Fruit fly (Drosophila melanogaster) whole organism, adult: ENCODE results near the gene CG43092.

ENCODE experiments used
- CG11617 ChIP-seq: fragments of 200-800 bp; sonication (Bioruptor generic); optimal IDR thresholded peaks from 2 replicates; lab custom pipeline; 2017; ENCODE audit warnings: mild to moderate bottlenecking, missing biosample characterization, missing genetic modification reagents, missing genetic modification characterization
- CG12768 ChIP-seq: fragments of 200-800 bp; sonication (Bioruptor generic); optimal IDR thresholded peaks from 2 replicates; lab custom pipeline; 2017; ENCODE audit warnings: missing biosample characterization, missing genetic modification characterization, mild to moderate bottlenecking, moderate library complexity, missing genetic modification reagents
- CG14711 ChIP-seq: fragments of 200-800 bp; sonication (Bioruptor generic); optimal IDR thresholded peaks from 2 replicates; lab custom pipeline; 2018; ENCODE audit warnings: missing biosample characterization, mild to moderate bottlenecking, missing genetic modification characterization, moderate library complexity
- CG1620 ChIP-seq: fragments of 200-800 bp; sonication (Bioruptor generic); optimal IDR thresholded peaks from 2 replicates; lab custom pipeline; 2016; ENCODE audit warnings: missing biosample characterization, missing genetic modification characterization
- CG33017 ChIP-seq: fragments of 200-800 bp; sonication (Bioruptor generic); optimal IDR thresholded peaks from 2 replicates; lab custom pipeline; 2018; ENCODE audit warnings: missing biosample characterization, mild to moderate bottlenecking, missing genetic modification characterization, moderate library complexity
- CG5204 ChIP-seq: fragments of 200-800 bp; sonication (Bioruptor generic); optimal IDR thresholded peaks from 2 replicates; lab custom pipeline; 2016; ENCODE audit warnings: missing biosample characterization, missing genetic modification characterization
- CG7045 ChIP-seq: fragments of 200-800 bp; sonication (Bioruptor generic); optimal IDR thresholded peaks from 2 replicates; lab custom pipeline; 2017; ENCODE audit warnings: missing biosample characterization, mild to moderate bottlenecking, missing genetic modification characterization
- CG7101 ChIP-seq: fragments of 200-800 bp; sonication (Bioruptor generic); optimal IDR thresholded peaks from 2 replicates; lab custom pipeline; 2018; ENCODE audit warnings: missing biosample characterization, mild to moderate bottlenecking, missing genetic modification characterization, moderate library complexity
- Clk ChIP-seq: fragments of 200-800 bp; sonication (Bioruptor generic); optimal IDR thresholded peaks from 2 replicates; lab custom pipeline; 2017; ENCODE audit warnings: missing biosample characterization, missing genetic modification characterization
- Crg-1 ChIP-seq: fragments of 200-800 bp; sonication (Bioruptor generic); optimal IDR thresholded peaks from 2 replicates; lab custom pipeline; 2016; ENCODE audit warnings: missing biosample characterization, missing genetic modification characterization
- Hr96 ChIP-seq: fragments of 200-800 bp; sonication (Bioruptor generic); optimal IDR thresholded peaks from 2 replicates; lab custom pipeline; 2016; ENCODE audit warnings: missing biosample characterization, missing genetic modification characterization
- Mnt ChIP-seq: fragments of 200-800 bp; sonication (Bioruptor generic); optimal IDR thresholded peaks from 2 replicates; lab custom pipeline; 2016; ENCODE audit warnings: missing biosample characterization, mild to moderate bottlenecking, missing genetic modification characterization
- bab1 ChIP-seq: fragments of 200-800 bp; sonication (Bioruptor generic); optimal IDR thresholded peaks from 3 replicates; lab custom pipeline; 2019; ENCODE audit warnings: missing biosample characterization, mild to moderate bottlenecking, missing genetic modification characterization, moderate library complexity
- cic ChIP-seq: fragments of 200-800 bp; sonication (Bioruptor generic); optimal IDR thresholded peaks from 2 replicates; lab custom pipeline; 2017; ENCODE audit warnings: missing biosample characterization, mild to moderate bottlenecking, missing genetic modification characterization, moderate library complexity
- cnc ChIP-seq, 2 experiments: fragments of >200 bp; optimal IDR thresholded peaks; 2 replicates each; lab custom pipeline; 2017
- kay ChIP-seq: fragments of 200-800 bp; sonication (Bioruptor generic); peaks from one replicate; lab custom pipeline; 2016; ENCODE audit warnings: missing biosample characterization, missing genetic modification characterization, borderline replicate concordance
- ovo ChIP-seq: fragments of 200-800 bp; sonication (Bioruptor generic); optimal IDR thresholded peaks from 2 replicates; lab custom pipeline; 2016; ENCODE audit warnings: missing biosample characterization, missing genetic modification characterization
- pad ChIP-seq: fragments of 200-800 bp; sonication (Bioruptor generic); optimal IDR thresholded peaks from 3 replicates; lab custom pipeline; 2017; ENCODE audit warnings: missing biosample characterization, missing genetic modification characterization, mild to moderate bottlenecking, moderate library complexity, missing genetic modification reagents
- tj ChIP-seq: fragments of 200-800 bp; sonication (Bioruptor generic); optimal IDR thresholded peaks from 3 replicates; lab custom pipeline; 2017; ENCODE audit warnings: missing biosample characterization, mild to moderate bottlenecking, missing genetic modification characterization, moderate library complexity
- toe ChIP-seq: fragments of 200-800 bp; sonication (Bioruptor generic); optimal IDR thresholded peaks from 2 replicates; lab custom pipeline; 2016; ENCODE audit warnings: missing biosample characterization, missing genetic modification characterization

The CG43092 gene

DNA sequence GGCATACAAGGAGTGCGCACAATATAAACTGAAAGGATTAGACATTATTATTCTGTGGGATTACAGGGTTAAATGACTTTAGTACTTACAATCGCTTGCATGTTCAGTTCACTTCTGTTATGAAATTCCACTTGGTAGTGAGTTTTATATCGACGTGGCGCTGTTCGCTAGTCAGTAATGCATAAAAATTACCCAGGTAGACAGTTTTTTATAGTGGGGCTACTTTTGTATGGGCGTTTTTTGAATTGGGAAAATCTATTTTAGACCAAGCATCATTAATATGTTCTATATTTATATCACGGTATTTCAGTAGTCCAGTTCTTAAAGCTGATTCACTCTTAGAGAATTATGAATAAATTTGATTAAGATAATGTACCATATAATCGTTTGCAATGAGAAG is 2.2 kb upstream of the CG43092 start, which contains the start of gene CG43095:
CG43095 (minus strand) TSS at position 101 of the 400 bp plus-strand sequence.
- TF ChIP-seq cnc (optimal IDR thresholded peaks at IDR 0.05; lab: Kevin White, UChicago) (no peak), CG7101 (tag; lab: Kevin White, UChicago) (no peak), Clk (GFP tag; lab: Kevin White, UChicago) (no peak)

dm6 chr3R:22770887-22771286 is 1.4 kb upstream of the CG43092 start, which contains the start of gene CG43094:
TSS of gene CG43094 (minus strand) at chr3R:22770987.
- TF ChIP-seq kay, result no peak
- no peak for TF ChIP-seq CG33017 (tag; lab: Kevin White, UChicago)
- no peak for TF ChIP-seq Crg-1 (GFP tag; lab: Kevin White, UChicago)
- no peak for TF ChIP-seq pad (GFP tag; lab: Kevin White, UChicago)
- TF ChIP-seq Hr96 (GFP tag; lab: Kevin White, UChicago), result no peak
- TF ChIP-seq CG12768 (GFP tag; lab: Kevin White, UChicago), result no peak
- no peak for TF ChIP-seq tj (GFP tag; lab: Kevin White, UChicago)
- no peak for TF ChIP-seq CG11617 (GFP tag; lab: Kevin White, UChicago)

DNA sequence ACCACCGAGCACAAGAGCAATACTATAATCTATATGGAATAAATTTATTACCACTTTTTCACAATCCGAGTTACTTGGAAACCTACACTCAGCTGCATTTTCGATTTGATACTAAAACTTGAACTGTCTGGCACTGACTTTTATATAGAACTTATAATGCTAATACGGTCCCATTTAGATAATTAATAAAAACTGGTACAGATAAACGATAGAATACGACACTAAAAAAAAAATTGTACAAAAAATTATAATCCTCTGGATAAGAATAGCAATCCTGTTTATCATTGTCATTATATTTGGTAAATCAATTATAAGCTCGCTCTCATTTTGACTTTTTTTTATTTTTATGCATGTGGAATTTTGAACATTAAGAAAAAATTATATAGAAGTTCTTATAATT is 740 bp upstream of the CG43092 start, which contains the start of gene CG43093:
CG43093 (minus strand) TSS at position 101 of the 400 bp plus-strand sequence.
- TF ChIP-seq Crg-1 (GFP tag; lab: Kevin White, UChicago) (no peak), ovo (GFP tag; lab: Kevin White, UChicago) (no peak), Hr96 (GFP tag; lab: Kevin White, UChicago) (no peak), Clk (GFP tag; lab: Kevin White, UChicago) (no peak), Mnt (GFP tag; lab: Kevin White, UChicago) (no peak), CG5204 (no peak), cic (GFP tag; lab: Kevin White, UChicago) (no peak)

DNA sequence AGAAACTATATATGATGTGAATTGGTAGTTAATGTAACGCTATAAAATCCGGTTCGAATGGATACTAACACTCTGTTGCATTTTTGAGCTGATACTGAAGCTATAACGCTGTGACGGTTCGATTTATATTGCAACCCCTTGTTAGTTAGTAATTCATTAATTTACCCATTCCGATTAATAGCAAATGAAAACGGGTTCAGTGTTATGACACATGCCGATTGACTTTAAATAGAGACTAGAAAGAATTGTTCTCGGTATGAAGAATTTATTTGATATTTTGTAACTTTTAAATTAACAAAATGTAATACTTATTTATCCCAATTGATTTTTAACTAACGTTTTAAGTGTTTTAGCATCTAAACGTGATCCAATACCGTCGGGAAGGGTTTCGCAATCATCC is 834 bp downstream of the CG43092 start, which contains the start of gene CG43091:
CG43091 (minus strand) TSS at position 101 of the 400 bp plus-strand sequence.
- no peak for TF ChIP-seq CG11617 (GFP tag; lab: Kevin White, UChicago)
- no peak for TF ChIP-seq Crg-1 (GFP tag; lab: Kevin White, UChicago)
- TF ChIP-seq kay, result peak; percentile 83
- no peak for TF ChIP-seq CG12768 (GFP tag; lab: Kevin White, UChicago)
- TF ChIP-seq bab1 (GFP tag; lab: Kevin White, UChicago), result no peak
- no peak for TF ChIP-seq CG5204

DNA sequence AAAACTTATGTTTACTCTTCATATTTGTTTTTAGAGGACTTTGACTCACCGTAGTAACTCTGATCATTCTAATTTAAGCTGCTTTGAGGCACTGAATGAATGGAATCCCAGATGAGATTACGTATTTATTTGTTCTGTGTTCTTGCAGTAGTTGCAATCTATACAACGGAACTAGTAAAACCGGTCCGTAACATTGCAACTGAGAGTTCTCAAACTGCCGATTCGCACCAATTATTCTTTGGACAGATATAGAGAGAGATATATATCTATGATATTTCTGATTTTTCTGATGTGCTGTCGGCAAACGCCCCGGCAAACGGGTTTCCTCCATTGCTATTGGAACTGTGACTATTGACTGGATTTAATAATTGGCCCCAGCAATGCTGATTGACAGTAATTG is 1.9 kb downstream of the CG43092 start, which contains the start of gene CG13841:
CG13841 (minus strand) TSS at position 101 of the 400 bp plus-strand sequence.
- TF ChIP-seq CG7045 (GFP tag; lab: Kevin White, UChicago), result no peak
- peak; percentile 7 for TF ChIP-seq kay
- TF ChIP-seq toe (GFP tag; lab: Kevin White, UChicago), result no peak
- TF ChIP-seq cnc (optimal IDR thresholded peaks at IDR 0.05; lab: Kevin White, UChicago), result no peak

DNA sequence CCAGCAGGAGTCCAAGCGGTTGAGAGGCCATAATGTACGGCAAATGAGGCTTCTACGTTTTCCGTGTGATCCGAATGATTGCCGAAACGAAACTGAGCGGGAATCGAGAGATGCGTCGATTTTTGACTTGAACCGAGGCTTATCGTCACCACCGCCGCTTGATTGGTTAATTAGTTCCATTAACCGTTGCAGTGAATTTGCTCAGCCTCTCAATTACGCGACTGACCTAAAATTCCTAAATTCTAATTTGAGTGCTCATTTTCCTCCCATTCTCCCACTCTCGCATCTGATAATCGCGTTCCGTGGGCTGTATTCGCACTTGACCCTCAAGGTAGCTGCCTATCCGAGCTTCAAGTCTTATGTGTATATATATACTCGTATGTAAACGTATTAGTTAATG is 3.4 kb downstream of the CG43092 start, which contains the start of gene Nepl15:
Nepl15 (minus strand) TSS at position 101 of the 400 bp plus-strand sequence.
- TF ChIP-seq Crg-1 (GFP tag; lab: Kevin White, UChicago) (no peak), Mnt (GFP tag; lab: Kevin White, UChicago) (no peak), pad (GFP tag; lab: Kevin White, UChicago) (no peak), bab1 (GFP tag; lab: Kevin White, UChicago) (no peak), toe (GFP tag; lab: Kevin White, UChicago) (no peak), kay (no peak), ovo (GFP tag; lab: Kevin White, UChicago) (no peak), CG5204 (no peak), cnc (optimal IDR thresholded peaks at IDR 0.05; lab: Kevin White, UChicago) (no peak), Hr96 (GFP tag; lab: Kevin White, UChicago) (no peak), CG12768 (GFP tag; lab: Kevin White, UChicago) (no peak), CG14711 (tag; lab: Kevin White, UChicago) (no peak), CG33017 (tag; lab: Kevin White, UChicago) (no peak), tj (GFP tag; lab: Kevin White, UChicago) (no peak), CG1620 (GFP tag; lab: Kevin White, UChicago) (no peak)

DNA sequence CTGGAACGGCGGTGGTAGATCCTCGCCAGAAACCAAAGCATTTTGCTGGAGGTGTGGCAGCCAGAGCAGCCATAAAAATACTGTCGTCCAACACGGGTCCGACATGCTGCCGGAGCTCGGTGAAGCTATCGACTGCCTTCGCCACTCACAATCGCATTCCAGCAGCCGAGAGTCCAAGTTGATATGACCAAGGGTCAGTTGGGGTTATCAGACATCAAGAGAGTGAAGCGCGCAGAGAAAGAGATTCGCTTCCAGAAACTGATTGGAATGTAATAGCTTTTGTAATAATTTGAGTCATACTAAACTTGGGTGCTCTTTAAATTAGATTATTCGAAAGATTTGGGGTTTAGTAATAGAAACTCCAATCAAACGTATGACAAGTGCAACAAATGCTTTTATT is 5.9 kb downstream of the CG43092 start, which contains the start of gene Nepl14:
Nepl14 (minus strand) TSS at position 125 of the 400 bp plus-strand sequence.
- TF ChIP-seq cnc (optimal IDR thresholded peaks at IDR 0.05; lab: Kevin White, UChicago) (no peak), Hr96 (GFP tag; lab: Kevin White, UChicago) (no peak), cic (GFP tag; lab: Kevin White, UChicago) (no peak), tj (GFP tag; lab: Kevin White, UChicago) (no peak), toe (GFP tag; lab: Kevin White, UChicago) (no peak), CG7045 (GFP tag; lab: Kevin White, UChicago) (no peak), CG1620 (GFP tag; lab: Kevin White, UChicago) (no peak), bab1 (GFP tag; lab: Kevin White, UChicago) (no peak), CG5204 (no peak), CG33017 (tag; lab: Kevin White, UChicago) (no peak), Crg-1 (GFP tag; lab: Kevin White, UChicago) (no peak), ovo (GFP tag; lab: Kevin White, UChicago) (no peak), pad (GFP tag; lab: Kevin White, UChicago) (no peak), CG7101 (tag; lab: Kevin White, UChicago) (no peak), Clk (GFP tag; lab: Kevin White, UChicago) (no peak), CG11617 (GFP tag; lab: Kevin White, UChicago) (no peak)
